Worm (Caenorhabditis elegans): ENCODE measurements around the gene C31C9.9.

Gene C31C9.9

DNA sequence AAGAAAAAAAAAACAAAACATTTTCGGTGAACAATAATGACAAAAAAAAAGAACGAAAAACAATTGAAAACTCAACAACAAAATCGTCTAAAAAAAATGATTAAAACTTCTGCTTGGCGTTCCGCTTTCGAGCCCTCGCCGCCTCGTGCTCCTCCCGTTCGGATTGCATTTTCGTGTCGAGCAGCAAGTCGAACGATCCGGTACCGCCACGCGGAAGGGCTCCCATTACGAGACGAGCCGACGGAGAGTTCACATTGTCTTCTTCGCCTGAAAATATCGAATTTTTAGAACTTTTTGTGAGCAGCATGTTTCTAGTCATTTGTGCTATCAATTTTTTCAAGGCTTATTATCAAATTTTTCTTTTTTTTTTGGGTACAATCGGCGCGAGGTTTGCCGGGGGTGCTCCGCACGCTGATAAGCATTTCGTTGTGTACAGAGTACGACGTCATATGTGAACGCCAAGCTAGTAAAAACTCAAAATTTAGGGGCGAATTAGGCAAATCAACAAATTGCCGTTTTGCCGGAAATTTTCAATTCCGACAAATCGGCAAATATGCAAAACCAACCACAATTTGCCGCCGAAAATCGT lies 16.0 kb downstream of the C31C9.9 start:
- TF ChIP-seq flt-1 (GFP tag; IDR thresholded peaks at IDR 0.05) (no peak), med-1 (GFP tag; optimal IDR thresholded peaks at IDR 0.05; ENCODE audit: insufficient read depth) (no peak), T22C8.4 (GFP tag; IDR thresholded peaks at IDR 0.05) (no peak), ztf-23 (GFP tag; IDR thresholded peaks at IDR 0.05) (no peak), ref-1 (GFP tag; conservative IDR thresholded peaks at IDR 0.05) (no peak), tab-1 (GFP tag; IDR thresholded peaks at IDR 0.05) (no peak), ztf-29 (GFP tag; IDR thresholded peaks at IDR 0.05) (no peak), cog-1 (tag; optimal IDR thresholded peaks at IDR 0.05) (no peak), klf-2 (GFP tag; conservative IDR thresholded peaks at IDR 0.05) (no peak)

DNA sequence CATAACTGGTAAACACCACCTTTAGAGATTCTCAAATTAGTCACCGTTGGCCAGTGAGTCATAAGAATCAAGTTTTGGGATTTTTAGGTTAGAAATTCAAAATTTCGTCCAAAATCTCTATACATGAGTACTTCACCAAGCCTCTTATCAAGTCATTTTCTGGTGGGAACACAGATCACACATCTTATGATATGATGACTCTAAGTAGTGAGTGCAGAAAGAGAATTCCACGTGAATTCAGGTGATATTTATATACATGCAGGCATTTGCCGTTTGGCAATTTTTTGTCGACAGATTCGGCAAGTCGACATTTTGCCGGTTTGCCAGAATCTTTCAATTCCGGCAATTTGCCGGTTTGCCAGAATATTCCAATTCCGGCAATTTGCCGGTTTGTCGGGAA lies 17.2 kb downstream of the C31C9.9 start:
- TF ChIP-seq flt-1 (GFP tag; IDR thresholded peaks at IDR 0.05) (no peak), ztf-29 (GFP tag; IDR thresholded peaks at IDR 0.05) (no peak), tab-1 (GFP tag; IDR thresholded peaks at IDR 0.05) (no peak), klf-2 (GFP tag; conservative IDR thresholded peaks at IDR 0.05) (no peak), T22C8.4 (GFP tag; IDR thresholded peaks at IDR 0.05) (no peak), ref-1 (GFP tag; conservative IDR thresholded peaks at IDR 0.05) (no peak), ztf-23 (GFP tag; IDR thresholded peaks at IDR 0.05) (no peak), med-1 (GFP tag; optimal IDR thresholded peaks at IDR 0.05; ENCODE audit: insufficient read depth) (no peak), cog-1 (tag; optimal IDR thresholded peaks at IDR 0.05) (no peak)

DNA sequence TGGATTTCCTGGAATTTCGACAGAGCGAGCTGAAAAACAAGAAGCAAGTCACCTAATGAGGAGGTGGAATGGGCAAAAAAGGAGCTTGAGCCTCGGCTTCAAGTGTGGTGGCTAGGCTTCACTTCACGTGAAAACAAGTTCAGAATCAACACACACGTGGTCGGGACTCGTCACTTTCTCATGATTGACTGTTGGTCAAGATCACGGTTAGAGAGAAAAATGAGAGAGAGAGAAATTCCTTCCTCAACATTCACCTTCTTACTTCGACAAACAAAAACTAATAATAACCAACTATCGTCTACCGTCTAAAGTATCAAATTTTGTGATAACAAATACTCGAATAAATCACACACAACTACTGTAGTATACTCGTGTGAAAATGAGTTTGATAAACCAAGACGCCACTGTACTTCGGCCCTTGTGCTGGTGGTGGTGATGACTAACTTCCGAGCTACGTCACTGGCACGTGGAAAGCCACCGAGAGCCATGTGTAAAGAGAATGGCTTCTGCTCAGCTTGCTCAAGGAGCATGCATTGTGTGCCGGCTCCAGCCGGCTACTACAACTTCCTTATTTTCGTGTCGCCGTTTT lies 18.9 kb downstream of the C31C9.9 start:
- TF ChIP-seq klf-2 (GFP tag; conservative IDR thresholded peaks at IDR 0.05) (no peak), T22C8.4 (GFP tag; IDR thresholded peaks at IDR 0.05) (no peak)

DNA sequence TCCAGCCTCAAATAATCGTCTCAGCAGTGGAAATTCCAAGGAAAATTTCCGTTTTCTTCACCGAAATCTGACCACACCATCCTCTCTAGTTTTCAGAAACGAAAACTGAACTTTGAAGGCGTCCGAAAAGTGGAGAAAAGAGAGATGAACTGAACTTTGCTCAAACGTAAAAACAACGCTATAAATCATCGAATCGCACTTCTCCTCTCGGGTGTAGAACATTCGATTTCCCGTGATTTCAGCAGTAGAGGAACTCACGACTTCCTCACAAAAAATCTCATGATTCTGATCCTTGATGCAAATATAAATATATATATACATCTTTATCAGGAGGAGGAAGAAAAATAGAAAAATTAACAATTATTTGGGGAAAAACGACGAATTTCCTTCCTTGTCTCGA lies 20.4 kb downstream of the C31C9.9 start:
- TF ChIP-seq ztf-23 (GFP tag; IDR thresholded peaks at IDR 0.05) (no peak), ztf-29 (GFP tag; IDR thresholded peaks at IDR 0.05) (no peak), tab-1 (GFP tag; IDR thresholded peaks at IDR 0.05) (no peak), ref-1 (GFP tag; conservative IDR thresholded peaks at IDR 0.05) (no peak), cog-1 (tag; optimal IDR thresholded peaks at IDR 0.05) (no peak), flt-1 (GFP tag; IDR thresholded peaks at IDR 0.05) (no peak), klf-2 (GFP tag; conservative IDR thresholded peaks at IDR 0.05) (no peak), med-1 (GFP tag; optimal IDR thresholded peaks at IDR 0.05; ENCODE audit: insufficient read depth) (no peak), T22C8.4 (GFP tag; IDR thresholded peaks at IDR 0.05) (no peak)

DNA sequence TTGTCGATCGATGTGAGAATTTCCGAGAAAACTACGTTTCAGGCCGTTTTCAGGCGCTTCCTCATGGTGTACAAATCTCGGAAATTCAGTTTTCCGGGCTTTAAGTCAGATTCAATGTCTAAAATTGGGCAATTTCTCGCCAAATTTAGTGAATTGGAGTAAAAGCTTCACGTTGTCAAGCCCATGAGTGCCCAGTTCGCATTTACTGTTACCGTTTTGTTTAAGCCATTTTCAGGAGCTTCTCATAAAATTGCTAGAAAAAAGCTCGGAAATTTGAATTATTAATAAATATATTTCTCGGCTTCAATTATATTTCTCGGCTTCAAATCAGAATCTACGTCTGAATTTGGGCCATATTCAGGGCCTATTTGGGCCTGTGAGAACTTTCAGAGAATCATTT lies 23.1 kb downstream of the C31C9.9 start:
- no peak for TF ChIP-seq ztf-29 (GFP tag; IDR thresholded peaks at IDR 0.05)
- TF ChIP-seq klf-2 (GFP tag; conservative IDR thresholded peaks at IDR 0.05): no peak

DNA sequence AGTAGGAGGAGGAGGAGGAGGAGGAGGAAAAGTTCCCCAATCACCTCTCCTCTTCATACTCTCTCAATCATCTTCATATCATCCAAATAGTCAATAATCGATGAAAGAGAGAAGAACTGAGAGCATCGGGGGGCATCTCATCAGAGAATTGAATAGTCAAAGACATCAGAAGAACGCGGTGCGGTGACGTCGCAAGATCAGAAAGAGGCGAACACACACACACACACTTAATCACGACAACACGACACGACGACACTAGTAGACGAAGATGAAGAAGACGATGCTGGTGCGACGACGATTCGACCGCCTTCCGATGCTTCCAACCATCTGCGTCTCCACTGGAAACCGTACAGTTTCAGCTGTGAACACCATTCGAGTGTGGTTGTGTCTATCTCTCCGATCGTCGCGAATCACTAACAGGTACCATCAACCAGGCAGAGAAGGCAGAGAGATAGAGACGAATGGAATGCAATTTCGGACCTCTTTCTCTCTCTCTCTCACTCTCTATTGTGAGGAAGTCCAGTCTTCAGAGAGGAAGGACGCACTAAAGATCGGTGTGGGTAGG lies 23.8 kb downstream of the C31C9.9 start:
- TF ChIP-seq ztf-23 (GFP tag; IDR thresholded peaks at IDR 0.05) (no peak), tab-1 (GFP tag; IDR thresholded peaks at IDR 0.05) (no peak), ref-1 (GFP tag; conservative IDR thresholded peaks at IDR 0.05) (no peak), ztf-29 (GFP tag; IDR thresholded peaks at IDR 0.05) (no peak), cog-1 (tag; optimal IDR thresholded peaks at IDR 0.05) (no peak)

DNA sequence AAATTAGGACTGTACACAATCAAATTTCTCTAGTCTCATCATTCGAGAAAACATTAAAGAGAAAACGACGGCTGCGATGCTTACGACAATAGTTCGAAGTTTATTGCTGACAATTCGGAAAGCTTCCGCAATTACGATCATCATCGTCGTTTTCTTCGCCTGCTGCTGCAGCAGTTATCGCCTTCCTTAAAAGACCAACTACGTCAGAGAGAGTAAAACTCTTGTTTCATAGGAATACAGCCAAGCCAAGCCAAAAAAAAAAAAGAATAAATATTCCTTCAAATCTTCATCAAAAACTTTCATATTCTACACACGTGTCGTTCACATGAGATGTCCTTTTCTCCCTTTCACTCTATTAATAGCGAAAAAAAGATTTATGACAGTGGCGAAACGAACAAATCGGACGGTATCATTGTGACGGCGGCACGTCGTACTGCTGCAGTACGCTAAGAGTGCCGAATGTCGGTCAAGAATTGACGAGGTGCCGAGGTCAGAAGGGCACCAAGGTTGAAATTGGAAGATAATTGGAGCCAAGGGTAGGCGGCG lies 25.0 kb downstream of the C31C9.9 start:
- TF ChIP-seq med-1 (GFP tag; optimal IDR thresholded peaks at IDR 0.05; ENCODE audit: insufficient read depth) (no peak), ztf-29 (GFP tag; IDR thresholded peaks at IDR 0.05) (no peak), tab-1 (GFP tag; IDR thresholded peaks at IDR 0.05) (no peak), ztf-23 (GFP tag; IDR thresholded peaks at IDR 0.05) (no peak), klf-2 (GFP tag; conservative IDR thresholded peaks at IDR 0.05) (no peak), cog-1 (tag; optimal IDR thresholded peaks at IDR 0.05) (no peak), flt-1 (GFP tag; IDR thresholded peaks at IDR 0.05) (no peak), ref-1 (GFP tag; conservative IDR thresholded peaks at IDR 0.05) (no peak), T22C8.4 (GFP tag; IDR thresholded peaks at IDR 0.05) (no peak)

DNA sequence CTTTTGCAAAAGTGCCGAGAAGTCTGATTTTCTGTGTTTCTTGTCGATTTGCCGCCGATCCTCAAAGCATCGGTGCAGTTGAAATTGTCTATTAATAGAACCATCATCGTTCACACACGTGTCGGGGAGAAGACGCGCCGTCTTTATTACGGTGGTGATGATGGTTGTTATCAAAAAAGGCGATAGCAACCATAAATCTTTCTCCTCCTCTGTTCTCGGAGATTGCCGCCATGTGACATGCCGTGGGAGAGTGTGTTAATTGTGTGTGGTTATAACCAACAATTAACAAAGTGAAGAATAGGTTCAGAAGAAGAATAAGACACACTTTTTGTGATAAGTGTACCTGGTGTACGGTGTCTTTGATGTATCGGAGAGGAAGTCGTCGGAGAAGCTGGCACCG lies 26.2 kb downstream of the C31C9.9 start:
- TF ChIP-seq ref-1 (GFP tag; conservative IDR thresholded peaks at IDR 0.05): no peak
- TF ChIP-seq cog-1 (tag; optimal IDR thresholded peaks at IDR 0.05): no peak
- no peak for TF ChIP-seq ztf-23 (GFP tag; IDR thresholded peaks at IDR 0.05)
- TF ChIP-seq tab-1 (GFP tag; IDR thresholded peaks at IDR 0.05): no peak
- no peak for TF ChIP-seq klf-2 (GFP tag; conservative IDR thresholded peaks at IDR 0.05)

DNA sequence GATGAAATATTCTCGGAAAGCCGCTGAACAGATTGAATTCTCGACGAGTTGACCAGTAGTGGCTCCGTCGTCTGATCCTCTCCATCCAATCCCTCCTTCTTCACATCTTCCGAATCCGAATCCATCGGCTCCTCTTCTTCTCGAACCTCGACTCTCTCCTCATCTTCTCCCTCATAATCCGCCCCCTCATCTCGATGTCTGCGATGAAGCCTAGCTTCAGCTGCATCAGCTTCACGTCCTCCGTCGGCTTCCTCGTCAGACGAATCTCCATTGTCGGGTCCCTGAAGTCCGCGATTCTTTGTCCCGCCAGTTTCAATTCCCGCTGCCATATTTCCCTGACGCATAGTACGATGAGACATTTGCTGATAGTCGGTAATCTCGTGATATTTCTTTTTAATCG lies 30.8 kb downstream of the C31C9.9 start:
- no peak for TF ChIP-seq klf-2 (GFP tag; conservative IDR thresholded peaks at IDR 0.05)

DNA sequence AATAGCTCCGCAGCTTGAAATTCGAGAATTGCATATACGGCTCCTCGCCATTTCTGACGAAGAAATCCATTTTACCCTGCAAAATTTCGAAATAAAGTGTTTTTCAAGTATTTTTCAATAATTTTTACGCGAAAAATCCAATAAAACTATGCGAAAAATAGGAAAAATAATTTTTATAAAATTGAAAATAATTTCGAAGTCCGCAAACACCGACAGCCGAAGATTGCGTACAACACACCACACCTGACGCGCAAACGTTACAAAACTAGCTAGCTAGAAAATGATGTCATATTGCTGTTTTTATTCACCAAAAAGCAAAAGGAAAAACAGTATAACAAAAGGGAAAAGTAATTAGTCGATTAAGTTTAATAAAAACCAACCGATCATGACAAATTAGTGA lies 39.9 kb downstream of the C31C9.9 start, which contains the start of gene rpoa-1:
Gene rpoa-1, minus strand, starts transcription at position 84 of the 400 bp plus-strand sequence.
- no peak for TF ChIP-seq T22C8.4 (GFP tag; IDR thresholded peaks at IDR 0.05)
- TF ChIP-seq cog-1 (tag; optimal IDR thresholded peaks at IDR 0.05): no peak
- no peak for TF ChIP-seq klf-2 (GFP tag; conservative IDR thresholded peaks at IDR 0.05)
- no peak for TF ChIP-seq ref-1 (GFP tag; conservative IDR thresholded peaks at IDR 0.05)
- TF ChIP-seq med-1 (GFP tag; optimal IDR thresholded peaks at IDR 0.05; ENCODE audit: insufficient read depth): no peak
- TF ChIP-seq tab-1 (GFP tag; IDR thresholded peaks at IDR 0.05): no peak
- TF ChIP-seq ztf-29 (GFP tag; IDR thresholded peaks at IDR 0.05): no peak
- TF ChIP-seq ztf-23 (GFP tag; IDR thresholded peaks at IDR 0.05): no peak
- TF ChIP-seq flt-1 (GFP tag; IDR thresholded peaks at IDR 0.05): no peak
